Fruit fly (Drosophila melanogaster): ENCODE measurements around the gene CG33995.

Gene CG33995

dm6 chr2L:5092992-5093695, 50.1 kb downstream of the CG33995 start, which contains the start of gene Pgant5 (continued):
- TF ChIP-seq E2f1 (GFP tag; IDR thresholded peaks at IDR 0.05) (no peak), CG12236 (GFP tag; optimal IDR thresholded peaks at IDR 0.05) (no peak), BEAF-32 (GFP tag; optimal IDR thresholded peaks at IDR 0.05) (no peak), corto (GFP tag; optimal IDR thresholded peaks at IDR 0.05) (no peak), CG11456 (GFP tag; IDR thresholded peaks at IDR 0.05) (no peak), sna (GFP tag; IDR thresholded peaks at IDR 0.05; ENCODE audit: partially characterized antibody) (no peak), CG6254 (GFP tag; optimal IDR thresholded peaks at IDR 0.05) (no peak), CG6654 (GFP tag; optimal IDR thresholded peaks at IDR 0.05) (no peak), NC2β (GFP tag; optimal IDR thresholded peaks at IDR 0.05) (no peak), CG17328 (GFP tag; IDR thresholded peaks at IDR 0.05) (no peak), CG3407 (GFP tag; optimal IDR thresholded peaks at IDR 0.05) (no peak), Hey (tag; optimal IDR thresholded peaks at IDR 0.05) (no peak), mam (GFP tag; optimal IDR thresholded peaks at IDR 0.05) (no peak), CG14014 (GFP tag; IDR thresholded peaks at IDR 0.05) (0 out of 2 replicates have a peak, but pooled peaks have one; percentile 30), ato (GFP tag; IDR thresholded peaks at IDR 0.05; ENCODE audit: partially characterized antibody) (peak; percentile 46), Nf-YA (GFP tag; IDR thresholded peaks at IDR 0.05) (no peak), pros (GFP tag; optimal IDR thresholded peaks at IDR 0.05) (no peak), grn (GFP tag; optimal IDR thresholded peaks at IDR 0.05) (no peak), CG12769 (tag; optimal IDR thresholded peaks at IDR 0.05) (peak; percentile 33), CG10267 (tag; optimal IDR thresholded peaks at IDR 0.05) (no peak), CG18619 (GFP tag; optimal IDR thresholded peaks at IDR 0.05) (no peak), lab (GFP tag; optimal IDR thresholded peaks at IDR 0.05) (peak; percentile 41), CG7372 (GFP tag; IDR thresholded peaks at IDR 0.05) (no peak), wdn (GFP tag; IDR thresholded peaks at IDR 0.05) (no peak), PHDP (tag; optimal IDR thresholded peaks at IDR 0.05) (no peak), dan (GFP tag; IDR thresholded peaks at IDR 0.05) (no peak), CG5953 (GFP tag; IDR thresholded peaks at IDR 0.05) (no peak), CG8290 (GFP tag; optimal IDR thresholded peaks at IDR 0.05) (no peak), CG8290 (tag; optimal IDR thresholded peaks at IDR 0.05) (peak in 1 of 2 experiments; percentile 35), CG13287 (GFP tag; IDR thresholded peaks at IDR 0.05; ENCODE audit: partially characterized antibody) (0 out of 2 replicates have a peak, but pooled peaks have one; percentile 59), CG4360 (GFP tag; IDR thresholded peaks at IDR 0.05) (peak; percentile 45), tio (GFP tag; optimal IDR thresholded peaks at IDR 0.05) (no peak), CG17829 (tag; optimal IDR thresholded peaks at IDR 0.05) (no peak), ATbp (GFP tag; optimal IDR thresholded peaks at IDR 0.05) (no peak), CG10654 (GFP tag; optimal IDR thresholded peaks at IDR 0.05) (no peak), CG17361 (GFP tag; IDR thresholded peaks at IDR 0.05) (peak; percentile 43; the same call in 1 of the 3 replicates), row (GFP tag; IDR thresholded peaks at IDR 0.05) (peak; percentile 36; the same call in 2 of the 3 replicates), stc (GFP tag; IDR thresholded peaks at IDR 0.05) (no peak), Dref (GFP tag; IDR thresholded peaks at IDR 0.05) (peak; percentile 54), fru (optimal IDR thresholded peaks at IDR 0.05) (no peak), Taf1 (GFP tag; IDR thresholded peaks at IDR 0.05) (no peak), kah (GFP tag; optimal IDR thresholded peaks at IDR 0.05) (no peak), Dfd (GFP tag; optimal IDR thresholded peaks at IDR 0.05) (peak in 1 of 2 experiments; percentile 47), D19B (GFP tag; optimal IDR thresholded peaks at IDR 0.05) (no peak), CG10147 (GFP tag; optimal IDR thresholded peaks at IDR 0.05) (no peak), ems (GFP tag; optimal IDR thresholded peaks at IDR 0.05) (no peak), gem (tag; optimal IDR thresholded peaks at IDR 0.05) (no peak), CG5180 (GFP tag; optimal IDR thresholded peaks at IDR 0.05) (peak; percentile 30), emc (GFP tag; optimal IDR thresholded peaks at IDR 0.05) (no peak), B-H1 (GFP tag; IDR thresholded peaks at IDR 0.05) (no peak), CG17385 (GFP tag; optimal IDR thresholded peaks at IDR 0.05) (peak; percentile 63)

All from whole organism, embryonic.